Worm (Caenorhabditis elegans) whole organism, mixed stage, embryonic: ENCODE measurements around the gene Y69A2AR.22.

ENCODE experiments used
- hlh-1 ChIP-seq: fragments of 150-350 bp; optimal IDR thresholded peaks from 2 replicates; lab custom pipeline; 2014; ENCODE audit warnings: missing biosample characterization, missing genetic modification reagents, missing genetic modification characterization
- lin-13 ChIP-seq: fragments of 150-350 bp; optimal IDR thresholded peaks from 2 replicates; lab custom pipeline; 2014; ENCODE audit warnings: missing biosample characterization, missing genetic modification characterization
- unc-39 ChIP-seq: fragments of 150-350 bp; optimal IDR thresholded peaks from 2 replicates; lab custom pipeline; 2014; ENCODE audit warnings: missing biosample characterization, missing genetic modification characterization

DNA sequence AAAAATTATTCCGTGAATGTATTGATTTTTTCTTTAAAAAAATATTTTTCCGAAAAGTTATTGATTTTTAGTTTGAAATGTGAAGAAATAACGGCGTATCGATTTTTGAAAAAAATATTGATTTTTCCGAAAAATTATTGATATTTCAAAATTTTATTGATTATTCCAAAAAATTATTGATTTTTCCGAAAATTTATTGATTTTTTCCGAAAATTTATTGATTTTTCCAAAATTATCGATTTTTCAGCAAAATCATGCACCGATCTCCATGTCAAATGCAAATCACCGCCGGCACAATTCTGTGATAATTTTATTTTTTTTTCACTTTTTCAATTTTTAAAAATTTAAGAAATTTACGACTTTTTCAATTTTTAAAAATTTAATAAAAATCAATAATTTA is 41.8 kb upstream of the Y69A2AR.22 start:
- TF ChIP-seq lin-13 (tag; lab: Kevin White, UChicago) (no peak), hlh-1 (no peak), unc-39 (tag; lab: Kevin White, UChicago) (no peak)
